Worm (Caenorhabditis elegans): ENCODE data around the gene mog-3.

Gene mog-3

DNA sequence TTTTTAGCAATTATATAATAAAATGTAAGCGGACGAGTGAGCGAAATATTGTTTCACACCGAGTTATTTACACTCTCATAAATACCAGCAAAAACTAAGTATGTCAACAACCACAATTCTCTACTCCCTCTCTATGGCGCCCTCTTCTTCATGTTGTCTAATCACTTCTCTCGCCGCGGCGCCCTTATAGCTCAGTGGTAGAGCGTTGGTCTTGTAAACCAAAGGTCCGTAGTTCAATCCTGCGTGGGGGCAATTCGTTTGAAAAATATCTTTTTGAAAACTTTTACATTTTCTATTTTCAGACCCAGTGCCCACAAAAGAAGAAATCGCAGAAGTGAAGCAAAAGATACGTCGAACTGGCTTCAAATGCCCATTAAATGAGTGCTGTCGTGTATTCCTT is 2.7 kb upstream of the mog-3 start (continued):
- TF ChIP-seq hsf-1 (GFP tag; IDR thresholded peaks at IDR 0.05), result no peak; the same call in 1 of the 2 replicates
- TF ChIP-seq snpc-1.3 (tag; optimal IDR thresholded peaks at IDR 0.05; ENCODE audit: insufficient read depth), result peak; percentile 75
- peak; percentile 69 for TF ChIP-seq F23B12.7 (tag; optimal IDR thresholded peaks at IDR 0.05; ENCODE audit: insufficient read depth)
- no peak; the same call in 1 of the 2 replicates for TF ChIP-seq Y53F4B.3 (GFP tag; IDR thresholded peaks at IDR 0.05)
- TF ChIP-seq lsl-1 (GFP tag; optimal IDR thresholded peaks at IDR 0.05), result peak; percentile 74
- peak; percentile 29 for TF ChIP-seq ztf-26 (tag; optimal IDR thresholded peaks at IDR 0.05)
- TF ChIP-seq Y95B8A.8 (GFP tag; IDR thresholded peaks at IDR 0.05), result peak; percentile 80; the same call in 1 of the 2 replicates
- TF ChIP-seq egl-18 (GFP tag; IDR thresholded peaks at IDR 0.05), result no peak
- TF ChIP-seq C06A6.2 (GFP tag; conservative IDR thresholded peaks at IDR 0.05), result no peak
- TF ChIP-seq die-1 (tag; optimal IDR thresholded peaks at IDR 0.05), result peak; percentile 97
- TF ChIP-seq dpff-1 (tag; optimal IDR thresholded peaks at IDR 0.05), result no peak
- TF ChIP-seq nfya-2 (GFP tag; IDR thresholded peaks at IDR 0.05), result no peak
- TF ChIP-seq lir-1 (GFP tag; conservative IDR thresholded peaks at IDR 0.05), result 0 out of 2 replicates have a peak, but pooled peaks have one; percentile 10
- peak; percentile 80 for TF ChIP-seq ztf-18 (tag; optimal IDR thresholded peaks at IDR 0.05)
- no peak for TF ChIP-seq B0336.3 (GFP tag; IDR thresholded peaks at IDR 0.05)
- peak; percentile 67 for TF ChIP-seq hrde-1 (tag; optimal IDR thresholded peaks at IDR 0.05; ENCODE audit: borderline replicate concordance)
- TF ChIP-seq nfyb-1 (GFP tag; IDR thresholded peaks at IDR 0.05), result peak; percentile 85
- peak; percentile 87; the same call in 1 of the 2 replicates for TF ChIP-seq egl-44 (GFP tag; IDR thresholded peaks at IDR 0.05)
- TF ChIP-seq zim-3 (tag; optimal IDR thresholded peaks at IDR 0.05), result peak; percentile 78
- no peak for TF ChIP-seq lsy-27 (tag; optimal IDR thresholded peaks at IDR 0.05; ENCODE audit: borderline replicate concordance, insufficient read depth)
- peak; percentile 88; the same call in 1 of the 2 replicates for TF ChIP-seq F37B4.10 (GFP tag; IDR thresholded peaks at IDR 0.05)
- TF ChIP-seq lag-1 (GFP tag; IDR thresholded peaks at IDR 0.05), result peak; percentile 64; the same call in 1 of the 2 replicates
- TF ChIP-seq nhr-179 (tag; optimal IDR thresholded peaks at IDR 0.05), result peak; percentile 31
- TF ChIP-seq aptf-3 (GFP tag; IDR thresholded peaks at IDR 0.05), result peak; percentile 83; the same call in 1 of the 2 replicates
- peak; percentile 98 for TF ChIP-seq lin-26 (GFP tag; IDR thresholded peaks at IDR 0.05)
- TF ChIP-seq pha-4 (tag; optimal IDR thresholded peaks at IDR 0.05), result no peak
- TF ChIP-seq F22D6.2 (tag; optimal IDR thresholded peaks at IDR 0.05), result peak; percentile 25
- TF ChIP-seq B0035.1 (tag; optimal IDR thresholded peaks at IDR 0.05), result no peak
- TF ChIP-seq nhr-27 (tag; optimal IDR thresholded peaks at IDR 0.05), result peak; percentile 33
- 0 out of 2 replicates have a peak, but pooled peaks have one; percentile 58 for TF ChIP-seq cebp-2 (GFP tag; IDR thresholded peaks at IDR 0.05)
- TF ChIP-seq snpc-3.4 (tag; optimal IDR thresholded peaks at IDR 0.05), result peak; percentile 80
- TF ChIP-seq ceh-27 (GFP tag; optimal IDR thresholded peaks at IDR 0.05), result peak; percentile 64
- peak; percentile 91 for TF ChIP-seq ceh-40 (GFP tag; IDR thresholded peaks at IDR 0.05)
- TF ChIP-seq him-1 (tag; optimal IDR thresholded peaks at IDR 0.05), result peak; percentile 85
- peak; percentile 89 for TF ChIP-seq athp-1 (tag; optimal IDR thresholded peaks at IDR 0.05)
- TF ChIP-seq nhr-80 (tag; optimal IDR thresholded peaks at IDR 0.05), result peak; percentile 30
- TF ChIP-seq bed-1 (GFP tag; IDR thresholded peaks at IDR 0.05), result no peak
- peak; percentile 69 for TF ChIP-seq F57A8.1 (GFP tag; optimal IDR thresholded peaks at IDR 0.05)

- TF ChIP-seq zfh-2 (GFP tag; conservative IDR thresholded peaks at IDR 0.05), result peak; percentile 63
- TF ChIP-seq let-526 (GFP tag; IDR thresholded peaks at IDR 0.05), result no peak
- TF ChIP-seq snpc-1.3 (tag; optimal IDR thresholded peaks at IDR 0.05; ENCODE audit: insufficient read depth), result no peak
- 0 out of 2 replicates have a peak, but pooled peaks have one; percentile 34 for TF ChIP-seq K11D2.4 (GFP tag; IDR thresholded peaks at IDR 0.05)
- TF ChIP-seq unc-130 (GFP tag; optimal IDR thresholded peaks at IDR 0.05), result no peak
- TF ChIP-seq zim-3 (tag; optimal IDR thresholded peaks at IDR 0.05), result peak; percentile 4
- no peak for TF ChIP-seq bed-2 (GFP tag; IDR thresholded peaks at IDR 0.05)
- TF ChIP-seq lin-26 (GFP tag; IDR thresholded peaks at IDR 0.05), result no peak
Measured at ce11 chrIII:5310403-5310802, 2.0 kb downstream of the mog-3 start.

Measured in whole organism, young adult.